Worm (Caenorhabditis elegans) whole organism, L4/young adult: ENCODE results near the gene Y54G2A.12.
"Not testable (repeated sequence)": the region's sequence is repeated elsewhere in the genome, so short reads cannot be mapped to it uniquely, and the experiment has no call there.

Source experiments
- W03F9.2 ChIP-seq: fragments of 150-350 bp; optimal IDR thresholded peaks from 2 replicates; lab custom pipeline; 2014; ENCODE audit warnings: missing biosample characterization, missing genetic modification characterization
- dao-5 ChIP-seq: sonication (generic microtip); optimal IDR thresholded peaks from 2 replicates; lab custom pipeline; 2016; ENCODE audit warnings: missing genotype, missing genetic modification characterization, moderate library complexity, missing compliant biosample characterization
- him-1 ChIP-seq: sonication (generic microtip); optimal IDR thresholded peaks from 2 replicates; lab custom pipeline; 2016; ENCODE audit warnings: missing genotype, missing genetic modification reagents, missing genetic modification characterization, missing compliant biosample characterization

DNA sequence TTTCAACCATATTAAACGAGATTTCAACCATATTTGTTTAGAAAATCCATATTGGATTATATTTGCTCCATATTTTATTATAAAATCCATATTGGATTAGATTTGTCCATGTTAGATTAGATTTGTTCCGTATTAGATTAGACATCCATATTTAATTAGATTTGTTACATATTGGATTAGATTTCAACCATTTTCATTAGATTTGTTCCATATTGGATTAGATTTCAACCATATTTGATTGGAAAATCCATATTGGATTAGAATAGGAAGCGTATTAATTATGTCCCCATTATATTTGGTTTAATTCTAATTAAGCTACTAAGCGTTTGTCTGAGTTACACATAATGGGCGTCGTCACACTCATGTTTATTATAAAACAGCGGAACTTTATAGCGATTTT lies 18.9 kb upstream of the Y54G2A.12 start, which contains the start of gene Y54G2A.44:
- TF ChIP-seq him-1, W03F9.2, dao-5 (tag; lab: Kevin White, UChicago): not testable (repeated sequence)
